Fruit fly (Drosophila melanogaster) whole organism, embryonic: ENCODE results near the gene H15.
A peak's percentile ranks its signal among the peaks of the same experiment; 100 is the strongest.

ENCODE experiments used
- Bgb ChIP-seq: fragments of 200-800 bp; sonication (Bioruptor generic); IDR thresholded peaks from 2 replicates; pipeline ENCODE4 v1.3.6; 2022; ENCODE audit warnings: missing biosample characterization, missing genetic modification characterization; ENCODE audit not compliant: partially characterized antibody
- CG10147 ChIP-seq: fragments of 200-800 bp; sonication (Bioruptor generic); optimal IDR thresholded peaks from 2 replicates; lab custom pipeline; 2019; ENCODE audit warnings: missing biosample characterization, mild to moderate bottlenecking, missing genetic modification characterization, moderate library complexity
- CG10209 ChIP-seq: fragments of 200-800 bp; sonication (Bioruptor generic); optimal IDR thresholded peaks from 3 replicates; lab custom pipeline; 2017; ENCODE audit warnings: missing biosample characterization, mild to moderate bottlenecking, missing genetic modification characterization, missing genetic modification reagents
- CG10543 ChIP-seq: fragments of 200-800 bp; sonication (Bioruptor generic); optimal IDR thresholded peaks from 3 replicates; lab custom pipeline; 2017; ENCODE audit warnings: missing biosample characterization, mild to moderate bottlenecking, missing genetic modification characterization, moderate library complexity
- CG10959 ChIP-seq: fragments of 200-800 bp; sonication (Bioruptor generic); IDR thresholded peaks from 2 replicates; pipeline ENCODE4 v1.3.6; 2022; ENCODE audit warnings: missing biosample characterization, missing genetic modification characterization
- CG1233 ChIP-seq: fragments of 200-800 bp; sonication (Bioruptor generic); optimal IDR thresholded peaks from 4 replicates; lab custom pipeline; 2018; ENCODE audit warnings: missing biosample characterization, mild to moderate bottlenecking, missing genetic modification characterization
- CG14014 ChIP-seq: fragments of 200-800 bp; sonication (Bioruptor generic); IDR thresholded peaks from 2 replicates; pipeline ENCODE4 v1.3.6; 2022; ENCODE audit warnings: missing biosample characterization, missing genetic modification characterization
- CG15514 ChIP-seq: fragments of 200-800 bp; sonication (Bioruptor generic); optimal IDR thresholded peaks from 3 replicates; lab custom pipeline; 2017; ENCODE audit warnings: missing biosample characterization, missing genetic modification characterization, mild to moderate bottlenecking, moderate library complexity, missing genetic modification reagents
- CG17612 ChIP-seq: fragments of 200-800 bp; sonication (Bioruptor generic); IDR thresholded peaks from 2 replicates; pipeline ENCODE4 v1.3.6; 2022; ENCODE audit warnings: missing biosample characterization, missing genetic modification characterization
- CG17802 ChIP-seq: fragments of 200-800 bp; sonication (Bioruptor generic); optimal IDR thresholded peaks from 2 replicates; lab custom pipeline; 2018; ENCODE audit warnings: missing biosample characterization, mild to moderate bottlenecking, missing genetic modification characterization, moderate library complexity
- CG18262 ChIP-seq: fragments of 200-800 bp; optimal IDR thresholded peaks from 3 replicates; lab custom pipeline; 2019; ENCODE audit warnings: missing biosample characterization, mild to moderate bottlenecking, missing genetic modification characterization, moderate library complexity
- CG6254 ChIP-seq: fragments of 200-800 bp; sonication (Bioruptor generic); optimal IDR thresholded peaks from 3 replicates; lab custom pipeline; 2017; ENCODE audit warnings: mild to moderate bottlenecking, missing biosample characterization, missing genetic modification reagents, missing genetic modification characterization
- CG7372 ChIP-seq: fragments of 200-800 bp; sonication (Bioruptor generic); IDR thresholded peaks from 2 replicates; pipeline ENCODE4 v1.3.6; 2022; ENCODE audit warnings: missing biosample characterization, missing genetic modification characterization
- CG7556 ChIP-seq: fragments of 200-800 bp; sonication (Bioruptor generic); optimal IDR thresholded peaks from 2 replicates; lab custom pipeline; 2017; ENCODE audit warnings: missing biosample characterization, mild to moderate bottlenecking, missing genetic modification characterization
- CG8290 ChIP-seq, 3 experiments: fragments of 200-800 bp; sonication (Bioruptor generic); optimal IDR thresholded peaks; 2 replicates each; lab custom pipeline; 2016 to 2019; ENCODE audit warnings: missing biosample characterization in 3 of 3, missing genetic modification characterization in 3 of 3, mild to moderate bottlenecking in 2 of 3, moderate library complexity in 1 of 3
- CG9876 ChIP-seq: fragments of 200-800 bp; sonication (Bioruptor generic); optimal IDR thresholded peaks from 2 replicates; lab custom pipeline; 2016; ENCODE audit warnings: missing biosample characterization, missing genetic modification characterization
- CrebB ChIP-seq: fragments of 200-800 bp; sonication (Bioruptor generic); optimal IDR thresholded peaks from 3 replicates; lab custom pipeline; 2018; ENCODE audit warnings: missing biosample characterization, mild to moderate bottlenecking, missing genetic modification characterization
- D19A ChIP-seq: fragments of 200-800 bp; optimal IDR thresholded peaks from 3 replicates; lab custom pipeline; 2019; ENCODE audit warnings: missing biosample characterization, mild to moderate bottlenecking, missing genetic modification characterization, moderate library complexity
- Dfd ChIP-seq, 2 experiments: fragments of >200 bp; optimal IDR thresholded peaks; 2 replicates each; lab custom pipeline; 2017; ENCODE audit warnings: missing biosample characterization in 2 of 2, missing genetic modification characterization in 2 of 2
- Dip3 ChIP-seq: fragments of 200-800 bp; sonication (Bioruptor generic); optimal IDR thresholded peaks from 3 replicates; lab custom pipeline; 2016; ENCODE audit warnings: missing biosample characterization, missing genetic modification characterization
- Eip74EF ChIP-seq, 2 experiments: fragments of 200-800 bp in 1 of 2; fragments of >200 bp in 1 of 2; sonication (Bioruptor generic) in 1 of 2; optimal IDR thresholded peaks; 2 replicates each; lab custom pipeline; 2017 to 2019; ENCODE audit warnings: missing biosample characterization in 2 of 2, missing genetic modification characterization in 2 of 2, mild to moderate bottlenecking in 1 of 2, moderate library complexity in 1 of 2
- Ets65A ChIP-seq: fragments of 200-800 bp; sonication (Bioruptor generic); peaks from one replicate; lab custom pipeline; 2016; ENCODE audit warnings: missing biosample characterization, missing genetic modification characterization
- HmgD ChIP-seq: fragments of 200-800 bp; sonication (Bioruptor generic); optimal IDR thresholded peaks from 3 replicates; lab custom pipeline; 2016; ENCODE audit warnings: missing biosample characterization, missing genetic modification characterization
- Hr51 ChIP-seq, 2 experiments: fragments of 200-800 bp; sonication (Bioruptor generic); optimal IDR thresholded peaks; 2 replicates in 1 of 2; 3 replicates in 1 of 2; lab custom pipeline; 2016 to 2018; ENCODE audit warnings: missing biosample characterization in 2 of 2, missing genetic modification characterization in 2 of 2, mild to moderate bottlenecking in 1 of 2, moderate library complexity in 1 of 2
- Hsf ChIP-seq: fragments of 200-800 bp; sonication (Bioruptor generic); optimal IDR thresholded peaks from 3 replicates; lab custom pipeline; 2016; ENCODE audit warnings: missing biosample characterization, missing genetic modification characterization
- Lim3 ChIP-seq: fragments of 200-800 bp; sonication (Bioruptor generic); IDR thresholded peaks from 2 replicates; pipeline ENCODE4 v1.3.6; 2022; ENCODE audit warnings: missing biosample characterization, missing genetic modification characterization
- Nf-YC ChIP-seq: fragments of 200-800 bp; optimal IDR thresholded peaks from 3 replicates; lab custom pipeline; 2019; ENCODE audit warnings: missing biosample characterization, mild to moderate bottlenecking, missing genetic modification characterization, moderate library complexity
- Rfx ChIP-seq: fragments of 200-800 bp; sonication (Bioruptor generic); IDR thresholded peaks from 2 replicates; pipeline ENCODE4 v1.3.6; 2022; ENCODE audit warnings: missing biosample characterization, missing genetic modification characterization
- Scr ChIP-seq: fragments of 200-800 bp; sonication (Bioruptor generic); IDR thresholded peaks from 2 replicates; pipeline ENCODE4 v1.3.6; 2022; ENCODE audit warnings: missing biosample characterization, missing genetic modification characterization; ENCODE audit not compliant: partially characterized antibody
- Spps ChIP-seq: fragments of 200-800 bp; sonication (Bioruptor generic); optimal IDR thresholded peaks from 2 replicates; lab custom pipeline; 2018; ENCODE audit warnings: missing biosample characterization, mild to moderate bottlenecking, missing genetic modification characterization
- Tbp ChIP-seq: fragments of >200 bp; optimal IDR thresholded peaks from 2 replicates; lab custom pipeline; 2018; ENCODE audit warnings: missing biosample characterization, missing genetic modification characterization
- Usf ChIP-seq: fragments of 200-800 bp; sonication (Bioruptor generic); optimal IDR thresholded peaks from 2 replicates; lab custom pipeline; 2017; ENCODE audit warnings: missing genotype, missing biosample characterization, missing genetic modification characterization
- bsh ChIP-seq, 2 experiments: fragments of 200-800 bp; sonication (Bioruptor generic); optimal IDR thresholded peaks; 2 replicates each; lab custom pipeline; 2017 to 2018; ENCODE audit warnings: mild to moderate bottlenecking in 2 of 2, missing biosample characterization in 2 of 2, missing genetic modification characterization in 2 of 2, moderate library complexity in 1 of 2
- ewg ChIP-seq: fragments of 200-800 bp; sonication (Bioruptor generic); optimal IDR thresholded peaks from 3 replicates; lab custom pipeline; 2017; ENCODE audit warnings: mild to moderate bottlenecking, missing biosample characterization, missing genetic modification reagents, missing genetic modification characterization
- fd64A ChIP-seq: fragments of 200-800 bp; sonication (Bioruptor generic); optimal IDR thresholded peaks from 3 replicates; lab custom pipeline; 2018; ENCODE audit warnings: missing biosample characterization, mild to moderate bottlenecking, missing genetic modification characterization
- gsb ChIP-seq: fragments of 200-800 bp; sonication (Bioruptor generic); IDR thresholded peaks from 2 replicates; pipeline ENCODE4 v1.3.6; 2022; ENCODE audit warnings: missing biosample characterization, missing genetic modification characterization
- ham ChIP-seq: fragments of 200-800 bp; sonication (Bioruptor generic); IDR thresholded peaks from 2 replicates; pipeline ENCODE4 v1.3.6; 2022; ENCODE audit warnings: missing biosample characterization, missing genetic modification characterization
- ind ChIP-seq: fragments of 200-800 bp; sonication (Bioruptor generic); optimal IDR thresholded peaks from 3 replicates; lab custom pipeline; 2016; ENCODE audit warnings: missing biosample characterization, missing genetic modification characterization
- lola ChIP-seq, 3 experiments: fragments of >200 bp in 2 of 3; fragments of 200-800 bp in 1 of 3; sonication (Bioruptor generic) in 1 of 3; optimal IDR thresholded peaks; 2 replicates each; lab custom pipeline; 2017 to 2019; ENCODE audit warnings: missing biosample characterization in 3 of 3, missing genetic modification characterization in 3 of 3, mild to moderate bottlenecking in 1 of 3, moderate library complexity in 1 of 3
- oc ChIP-seq: fragments of 200-800 bp; sonication (Bioruptor generic); optimal IDR thresholded peaks from 2 replicates; lab custom pipeline; 2018; ENCODE audit warnings: missing biosample characterization, mild to moderate bottlenecking, missing genetic modification characterization, moderate library complexity
- pfk ChIP-seq: fragments of 200-800 bp; sonication (Bioruptor generic); optimal IDR thresholded peaks from 2 replicates; lab custom pipeline; 2018; ENCODE audit warnings: missing biosample characterization, mild to moderate bottlenecking, missing genetic modification characterization, moderate library complexity
- pros ChIP-seq: fragments of 200-800 bp; sonication (Bioruptor generic); optimal IDR thresholded peaks from 3 replicates; lab custom pipeline; 2019; ENCODE audit warnings: missing biosample characterization, mild to moderate bottlenecking, missing genetic modification characterization, moderate library complexity
- sc ChIP-seq, 3 experiments: fragments of >200 bp in 2 of 3; fragments of 200-800 bp in 1 of 3; sonication (Bioruptor generic) in 1 of 3; optimal IDR thresholded peaks; 2 replicates in 2 of 3; 3 replicates in 1 of 3; lab custom pipeline; 2017; ENCODE audit warnings: mild to moderate bottlenecking in 1 of 3, missing biosample characterization in 1 of 3, missing genetic modification characterization in 1 of 3, missing genetic modification reagents in 1 of 3
- seq ChIP-seq: fragments of 200-800 bp; sonication (Bioruptor generic); IDR thresholded peaks from 2 replicates; pipeline ENCODE4 v1.3.6; 2022; ENCODE audit warnings: missing biosample characterization, missing genetic modification characterization
- slou ChIP-seq: fragments of 200-800 bp; sonication (Bioruptor generic); optimal IDR thresholded peaks from 3 replicates; lab custom pipeline; 2016; ENCODE audit warnings: missing biosample characterization, missing genetic modification characterization
- tap ChIP-seq: fragments of 200-800 bp; optimal IDR thresholded peaks from 3 replicates; lab custom pipeline; 2019; ENCODE audit warnings: missing biosample characterization, mild to moderate bottlenecking, missing genetic modification characterization, moderate library complexity
- tna ChIP-seq: fragments of 200-800 bp; sonication (Bioruptor generic); IDR thresholded peaks from 2 replicates; pipeline ENCODE4 v1.3.6; 2022; ENCODE audit warnings: missing biosample characterization, missing genetic modification characterization; ENCODE audit not compliant: partially characterized antibody
- ttk ChIP-seq: fragments of 200-800 bp; sonication (Bioruptor generic); IDR thresholded peaks from 2 replicates; pipeline ENCODE4 v2.1.2; 2022; ENCODE audit warnings: missing biosample characterization, missing genetic modification characterization
- unc-4 ChIP-seq: fragments of 200-800 bp; sonication (Bioruptor generic); IDR thresholded peaks from 2 replicates; pipeline ENCODE4 v1.3.6; 2022; ENCODE audit warnings: missing biosample characterization, missing genetic modification characterization; ENCODE audit not compliant: partially characterized antibody
- wor ChIP-seq: fragments of 200-800 bp; sonication (Bioruptor generic); IDR thresholded peaks from 2 replicates; pipeline ENCODE4 v1.3.6; 2022; ENCODE audit warnings: missing biosample characterization, missing genetic modification characterization

H15 gene

dm6 chr2L:5365841-5366240 lies 38.2 kb upstream of the H15 start (continued):
- TF ChIP-seq bsh (GFP tag; optimal IDR thresholded peaks at IDR 0.05; lab: Kevin White, UChicago), result no peak
- peak; percentile 51 for TF ChIP-seq CG18262 (tag; lab: Kevin White, UChicago)
- TF ChIP-seq Bgb (GFP tag; lab: Robert Waterston, UW), result no peak
- peak in 1 of 3 experiments; percentile 7 for TF ChIP-seq lola (GFP tag; optimal IDR thresholded peaks at IDR 0.05; lab: Kevin White, UChicago)
- no peak for TF ChIP-seq CG1233
- TF ChIP-seq tna (GFP tag; lab: Robert Waterston, UW), result no peak
- TF ChIP-seq D19A (tag; lab: Kevin White, UChicago), result no peak
- no peak for TF ChIP-seq CG6254 (GFP tag; lab: Kevin White, UChicago)
- TF ChIP-seq fd64A (GFP tag; lab: Kevin White, UChicago), result no peak
- no peak for TF ChIP-seq Ets65A (GFP tag; lab: Kevin White, UChicago)
- TF ChIP-seq seq (GFP tag; lab: Robert Waterston, UW), result no peak
- TF ChIP-seq Tbp (GFP tag; lab: Kevin White, UChicago), result no peak
- no peak for TF ChIP-seq tap
- TF ChIP-seq ham (GFP tag; lab: Robert Waterston, UW), result no peak
- TF ChIP-seq pfk (GFP tag; lab: Kevin White, UChicago), result no peak
- TF ChIP-seq sc (optimal IDR thresholded peaks at IDR 0.05; lab: Kevin White, UChicago), result no peak
- no peak for TF ChIP-seq sc (GFP tag; optimal IDR thresholded peaks at IDR 0.05; lab: Kevin White, UChicago)
- no peak for TF ChIP-seq Eip74EF (GFP tag; optimal IDR thresholded peaks at IDR 0.05; lab: Kevin White, UChicago)
- TF ChIP-seq CG10959, result no peak
- no peak for TF ChIP-seq ind
- no peak for TF ChIP-seq Usf (GFP tag; lab: Kevin White, UChicago)
- no peak for TF ChIP-seq CG7372
- TF ChIP-seq Hsf (GFP tag; lab: Kevin White, UChicago), result no peak
- no peak for TF ChIP-seq Lim3
- no peak for TF ChIP-seq CG10543
- no peak for TF ChIP-seq unc-4 (GFP tag; lab: Robert Waterston, UW)
- peak; percentile 38 for TF ChIP-seq Nf-YC (tag; lab: Kevin White, UChicago)
- no peak for TF ChIP-seq CG10209 (GFP tag; lab: Kevin White, UChicago)
- no peak for TF ChIP-seq gsb (GFP tag; lab: Robert Waterston, UW)
- no peak for TF ChIP-seq CG15514 (GFP tag; lab: Kevin White, UChicago)
- TF ChIP-seq CG8290 (GFP tag; optimal IDR thresholded peaks at IDR 0.05; lab: Kevin White, UChicago), result peak; percentile 42
- no peak for TF ChIP-seq CG8290 (tag; optimal IDR thresholded peaks at IDR 0.05; lab: Kevin White, UChicago)
- no peak for TF ChIP-seq ttk
- no peak for TF ChIP-seq CG10147
- TF ChIP-seq Hr51 (GFP tag; optimal IDR thresholded peaks at IDR 0.05; lab: Kevin White, UChicago), result no peak
- TF ChIP-seq HmgD (GFP tag; lab: Kevin White, UChicago), result no peak
- TF ChIP-seq Scr (GFP tag; lab: Robert Waterston, UW), result no peak
- no peak for TF ChIP-seq Dip3 (GFP tag; lab: Kevin White, UChicago)
- TF ChIP-seq CG7556 (GFP tag; lab: Kevin White, UChicago), result no peak
- TF ChIP-seq CG17802, result no peak
- TF ChIP-seq CG9876 (GFP tag; lab: Kevin White, UChicago), result no peak
- TF ChIP-seq pros (GFP tag; lab: Kevin White, UChicago), result no peak
- no peak for TF ChIP-seq slou (GFP tag; lab: Kevin White, UChicago)
- TF ChIP-seq CG17612 (GFP tag; lab: Robert Waterston, UW), result no peak
- TF ChIP-seq CrebB, result no peak
- no peak for TF ChIP-seq ewg
- TF ChIP-seq CG14014, result no peak
- no peak for TF ChIP-seq Dfd (GFP tag; optimal IDR thresholded peaks at IDR 0.05; lab: Kevin White, UChicago)
- TF ChIP-seq Spps (tag; lab: Kevin White, UChicago), result no peak
- no peak for TF ChIP-seq oc (tag; lab: Kevin White, UChicago)
- peak; percentile 32; the same call in 1 of the 2 replicates for TF ChIP-seq Rfx (GFP tag; lab: Robert Waterston, UW)
- TF ChIP-seq wor, result no peak
